Fruit fly (Drosophila melanogaster) whole organism, wandering third instar larva: ENCODE results near the gene Vm26Aa.

Source experiments
- Abd-B ChIP-seq: fragments of >200 bp; optimal IDR thresholded peaks from 2 replicates; lab custom pipeline; 2017; ENCODE audit warnings: missing biosample characterization, missing genetic modification characterization
- CG32264 ChIP-seq: fragments of 200-800 bp; sonication (Bioruptor generic); optimal IDR thresholded peaks from 2 replicates; lab custom pipeline; 2016; ENCODE audit warnings: missing biosample characterization, missing genetic modification characterization
- CG9705 ChIP-seq: fragments of 200-800 bp; sonication (Bioruptor generic); optimal IDR thresholded peaks from 2 replicates; lab custom pipeline; 2018; ENCODE audit warnings: missing biosample characterization, mild to moderate bottlenecking, missing genetic modification characterization
- CrebA ChIP-seq: fragments of 200-800 bp; sonication (Bioruptor generic); optimal IDR thresholded peaks from 2 replicates; lab custom pipeline; 2016; ENCODE audit warnings: missing biosample characterization, mild to moderate bottlenecking, missing genetic modification characterization, borderline replicate concordance
- Dfd ChIP-seq: fragments of >200 bp; optimal IDR thresholded peaks from 2 replicates; lab custom pipeline; 2017; ENCODE audit warnings: missing biosample characterization, missing genetic modification characterization
- Dif ChIP-seq: fragments of 200-275, 200-300 bp; sonication (Bioruptor generic); optimal IDR thresholded peaks from 2 replicates; lab custom pipeline; 2018; ENCODE audit warnings: missing biosample characterization, missing genetic modification characterization; ENCODE audit not compliant: partially characterized antibody
- GATAd ChIP-seq: sonication (Bioruptor generic); optimal IDR thresholded peaks from 2 replicates; lab custom pipeline; 2016; ENCODE audit warnings: missing biosample characterization, missing genetic modification characterization
- HLH106 ChIP-seq: fragments of 200-800 bp; optimal IDR thresholded peaks from 3 replicates; lab custom pipeline; 2019; ENCODE audit warnings: missing biosample characterization, mild to moderate bottlenecking, missing genetic modification characterization, moderate library complexity
- Hnf4 ChIP-seq: fragments of 200-800 bp; sonication (Bioruptor generic); optimal IDR thresholded peaks from 2 replicates; lab custom pipeline; 2016; ENCODE audit warnings: missing biosample characterization, mild to moderate bottlenecking, missing genetic modification characterization
- Hr78 ChIP-seq: fragments of >200 bp; optimal IDR thresholded peaks from 2 replicates; lab custom pipeline; 2017; ENCODE audit warnings: missing biosample characterization, missing genetic modification characterization
- Hr83 ChIP-seq: fragments of 200-300 bp; sonication (Bioruptor generic); optimal IDR thresholded peaks from 2 replicates; lab custom pipeline; 2016; ENCODE audit warnings: missing biosample characterization, mild to moderate bottlenecking, missing genetic modification characterization, moderate library complexity; ENCODE audit not compliant: poor library complexity, severe bottlenecking
- Jra ChIP-seq: sonication (Bioruptor generic); optimal IDR thresholded peaks from 2 replicates; lab custom pipeline; 2016; ENCODE audit warnings: missing biosample characterization, missing genetic modification characterization
- Mio ChIP-seq: sonication (Bioruptor generic); optimal IDR thresholded peaks from 2 replicates; lab custom pipeline; 2016; ENCODE audit warnings: missing biosample characterization, missing genetic modification characterization
- Myc ChIP-seq: fragments of >200 bp; optimal IDR thresholded peaks from 2 replicates; lab custom pipeline; 2017
- N ChIP-seq: fragments of >200 bp; optimal IDR thresholded peaks from 2 replicates; lab custom pipeline; 2018; ENCODE audit warnings: missing biosample characterization, missing external identifiers, missing genetic modification characterization
- OdsH ChIP-seq: fragments of 200-800 bp; sonication (Bioruptor generic); optimal IDR thresholded peaks from 2 replicates; lab custom pipeline; 2016; ENCODE audit warnings: missing biosample characterization, mild to moderate bottlenecking, missing genetic modification characterization
- Rel ChIP-seq, 2 experiments: fragments of 200-800 bp; sonication (Bioruptor generic) in 1 of 2; optimal IDR thresholded peaks; 2 replicates in 1 of 2; 3 replicates in 1 of 2; lab custom pipeline; 2016 to 2019; ENCODE audit warnings: mild to moderate bottlenecking in 2 of 2, missing biosample characterization in 2 of 2, missing genetic modification characterization in 2 of 2, moderate library complexity in 1 of 2
- Sp1 ChIP-seq: fragments of 200-800 bp; sonication (Bioruptor generic); optimal IDR thresholded peaks from 3 replicates; lab custom pipeline; 2019; ENCODE audit warnings: missing biosample characterization, mild to moderate bottlenecking, missing genetic modification characterization, moderate library complexity
- Vsx2 ChIP-seq: fragments of 200-300, 225-300 bp; sonication (Bioruptor generic); optimal IDR thresholded peaks from 2 replicates; lab custom pipeline; 2018; ENCODE audit warnings: missing biosample characterization, missing genetic modification characterization; ENCODE audit not compliant: partially characterized antibody
- br ChIP-seq: fragments of 200-800 bp; sonication (Bioruptor generic); optimal IDR thresholded peaks from 2 replicates; lab custom pipeline; 2016; ENCODE audit warnings: missing biosample characterization, missing genetic modification characterization
- brk ChIP-seq: fragments of 200-800 bp; sonication (Bioruptor generic); optimal IDR thresholded peaks from 2 replicates; lab custom pipeline; 2016; ENCODE audit warnings: missing biosample characterization, mild to moderate bottlenecking, missing genetic modification characterization
- dl ChIP-seq, 2 experiments: fragments of 175-275, 200-275 bp in 1 of 2; fragments of 200-275 bp in 1 of 2; sonication (Bioruptor generic); optimal IDR thresholded peaks; lab custom pipeline; 2018; ENCODE audit warnings: mild to moderate bottlenecking in 2 of 2, missing biosample characterization in 2 of 2, missing genetic modification characterization in 2 of 2, moderate library complexity in 2 of 2; ENCODE audit not compliant: partially characterized antibody in 2 of 2, insufficient read depth in 1 of 2
- dmrt93B ChIP-seq: fragments of 200-800 bp; sonication (Bioruptor generic); optimal IDR thresholded peaks from 2 replicates; lab custom pipeline; 2018; ENCODE audit warnings: missing biosample characterization, mild to moderate bottlenecking, missing genetic modification characterization
- dsf ChIP-seq: sonication (Bioruptor generic); optimal IDR thresholded peaks from 2 replicates; lab custom pipeline; 2016; ENCODE audit warnings: missing biosample characterization, missing genetic modification characterization, borderline replicate concordance
- ey ChIP-seq: fragments of 200-800 bp; sonication (Bioruptor generic); optimal IDR thresholded peaks from 2 replicates; lab custom pipeline; 2016; ENCODE audit warnings: missing biosample characterization, missing genetic modification characterization
- foxo ChIP-seq, 2 experiments: fragments of 200-800 bp; sonication (Bioruptor generic); optimal IDR thresholded peaks; 2 replicates in 1 of 2; 3 replicates in 1 of 2; lab custom pipeline; 2016 to 2017; ENCODE audit warnings: missing biosample characterization in 2 of 2, missing genetic modification characterization in 2 of 2
- fru ChIP-seq: fragments of 200-800 bp; sonication (Bioruptor generic); optimal IDR thresholded peaks from 3 replicates; lab custom pipeline; 2016; ENCODE audit warnings: missing biosample characterization, mild to moderate bottlenecking, missing genetic modification characterization
- h ChIP-seq: fragments of 200-800 bp; sonication (Bioruptor generic); optimal IDR thresholded peaks from 3 replicates; lab custom pipeline; 2016; ENCODE audit warnings: missing biosample characterization, mild to moderate bottlenecking, missing genetic modification characterization
- jim ChIP-seq: fragments of 175-275, 200-325 bp; sonication (Bioruptor generic); optimal IDR thresholded peaks from 2 replicates; lab custom pipeline; 2016; ENCODE audit warnings: missing biosample characterization, mild to moderate bottlenecking, missing genetic modification characterization
- lola ChIP-seq: fragments of >200 bp; optimal IDR thresholded peaks from 2 replicates; lab custom pipeline; 2017; ENCODE audit warnings: missing biosample characterization, missing genetic modification characterization
- pan ChIP-seq: fragments of >200 bp; optimal IDR thresholded peaks from 2 replicates; lab custom pipeline; 2017
- psq ChIP-seq: fragments of 200-800 bp; sonication (Bioruptor generic); optimal IDR thresholded peaks from 3 replicates; lab custom pipeline; 2017; ENCODE audit warnings: missing biosample characterization, mild to moderate bottlenecking, missing genetic modification characterization, moderate library complexity
- rgr ChIP-seq: fragments of 200-800 bp; sonication (Bioruptor generic); optimal IDR thresholded peaks from 3 replicates; lab custom pipeline; 2016; ENCODE audit warnings: missing biosample characterization, mild to moderate bottlenecking, missing genetic modification characterization
- sage ChIP-seq: fragments of 200-800 bp; sonication (Bioruptor generic); optimal IDR thresholded peaks from 2 replicates; lab custom pipeline; 2016; ENCODE audit warnings: missing biosample characterization, mild to moderate bottlenecking, missing genetic modification characterization
- sv ChIP-seq: fragments of 200-800 bp; sonication (Bioruptor generic); optimal IDR thresholded peaks from 3 replicates; lab custom pipeline; 2016; ENCODE audit warnings: missing biosample characterization, missing genetic modification characterization
- tai ChIP-seq: sonication (Bioruptor generic); optimal IDR thresholded peaks from 2 replicates; lab custom pipeline; 2016; ENCODE audit warnings: missing biosample characterization, missing genetic modification characterization
- usp ChIP-seq: fragments of >200 bp; optimal IDR thresholded peaks from 2 replicates; lab custom pipeline; 2017; ENCODE audit warnings: missing biosample characterization, missing genetic modification characterization
- woc ChIP-seq: sonication (Bioruptor generic); optimal IDR thresholded peaks from 2 replicates; lab custom pipeline; 2016; ENCODE audit warnings: missing biosample characterization, mild to moderate bottlenecking, missing genetic modification characterization

Vm26Aa gene

dm6 chr2L:5982334-5982987, 22.3 kb upstream of the Vm26Aa start:
- TF ChIP-seq CG9705 (GFP tag; lab: Kevin White, UChicago), result peak; percentile 11
- peak; percentile 73 for TF ChIP-seq Jra (GFP tag; lab: Kevin White, UChicago)
- TF ChIP-seq usp, result no peak
- TF ChIP-seq Mio, result no peak
- peak; percentile 72 for TF ChIP-seq h (GFP tag; lab: Kevin White, UChicago)
- no peak for TF ChIP-seq tai (GFP tag; lab: Kevin White, UChicago)
- peak; percentile 73 for TF ChIP-seq Sp1
- no peak for TF ChIP-seq N (GFP tag; lab: Kevin White, UChicago)
- no peak for TF ChIP-seq jim (GFP tag; lab: Kevin White, UChicago)
- TF ChIP-seq Hr78, result no peak
- TF ChIP-seq HLH106 (tag; lab: Kevin White, UChicago), result peak; percentile 37
- no peak for TF ChIP-seq dmrt93B
- TF ChIP-seq Vsx2, result no peak
- peak in 1 of 2 experiments; percentile 46 for TF ChIP-seq dl (GFP tag; optimal IDR thresholded peaks at IDR 0.05; lab: Kevin White, UChicago; ENCODE audit: insufficient read depth in 1 of 2, partially characterized antibody in 2 of 2)
- TF ChIP-seq fru (GFP tag; lab: Kevin White, UChicago), result peak; percentile 52
- TF ChIP-seq OdsH (GFP tag; lab: Kevin White, UChicago), result peak; percentile 38
- TF ChIP-seq GATAd (GFP tag; lab: Kevin White, UChicago), result no peak
- no peak for TF ChIP-seq pan
- TF ChIP-seq Hnf4, result peak; percentile 78
- TF ChIP-seq Myc (lab: Kevin White, UChicago), result no peak
- no peak for TF ChIP-seq CG32264 (GFP tag; lab: Kevin White, UChicago)
- TF ChIP-seq brk, result no peak
- TF ChIP-seq Abd-B, result no peak
- no peak for TF ChIP-seq lola (GFP tag; lab: Kevin White, UChicago)
- no peak for TF ChIP-seq Dfd (GFP tag; lab: Kevin White, UChicago)
- no peak for TF ChIP-seq sage (GFP tag; lab: Kevin White, UChicago)
- TF ChIP-seq foxo (GFP tag; optimal IDR thresholded peaks at IDR 0.05; lab: Kevin White, UChicago), result peak; percentile 47 to 67
- TF ChIP-seq rgr, result peak; percentile 70
- TF ChIP-seq CrebA (GFP tag; lab: Kevin White, UChicago), result no peak
- no peak for TF ChIP-seq dsf (GFP tag; lab: Kevin White, UChicago)
- TF ChIP-seq br (GFP tag; lab: Kevin White, UChicago), result peak; percentile 73
- TF ChIP-seq Dif (GFP tag; lab: Kevin White, UChicago), result peak; percentile 79
- peak; percentile 32 for TF ChIP-seq Rel (GFP tag; optimal IDR thresholded peaks at IDR 0.05; lab: Kevin White, UChicago)
- TF ChIP-seq Rel (tag; optimal IDR thresholded peaks at IDR 0.05; lab: Kevin White, UChicago), result peak; percentile 75
- no peak for TF ChIP-seq woc
- TF ChIP-seq sv (GFP tag; lab: Kevin White, UChicago), result peak; percentile 27
- TF ChIP-seq ey (GFP tag; lab: Kevin White, UChicago), result peak; percentile 1
- peak; percentile 64 for TF ChIP-seq Hr83 (GFP tag; lab: Kevin White, UChicago)
- TF ChIP-seq psq (GFP tag; lab: Kevin White, UChicago), result peak; percentile 32
- TF ChIP-seq, all 38 proteins: peak for 18

DNA sequence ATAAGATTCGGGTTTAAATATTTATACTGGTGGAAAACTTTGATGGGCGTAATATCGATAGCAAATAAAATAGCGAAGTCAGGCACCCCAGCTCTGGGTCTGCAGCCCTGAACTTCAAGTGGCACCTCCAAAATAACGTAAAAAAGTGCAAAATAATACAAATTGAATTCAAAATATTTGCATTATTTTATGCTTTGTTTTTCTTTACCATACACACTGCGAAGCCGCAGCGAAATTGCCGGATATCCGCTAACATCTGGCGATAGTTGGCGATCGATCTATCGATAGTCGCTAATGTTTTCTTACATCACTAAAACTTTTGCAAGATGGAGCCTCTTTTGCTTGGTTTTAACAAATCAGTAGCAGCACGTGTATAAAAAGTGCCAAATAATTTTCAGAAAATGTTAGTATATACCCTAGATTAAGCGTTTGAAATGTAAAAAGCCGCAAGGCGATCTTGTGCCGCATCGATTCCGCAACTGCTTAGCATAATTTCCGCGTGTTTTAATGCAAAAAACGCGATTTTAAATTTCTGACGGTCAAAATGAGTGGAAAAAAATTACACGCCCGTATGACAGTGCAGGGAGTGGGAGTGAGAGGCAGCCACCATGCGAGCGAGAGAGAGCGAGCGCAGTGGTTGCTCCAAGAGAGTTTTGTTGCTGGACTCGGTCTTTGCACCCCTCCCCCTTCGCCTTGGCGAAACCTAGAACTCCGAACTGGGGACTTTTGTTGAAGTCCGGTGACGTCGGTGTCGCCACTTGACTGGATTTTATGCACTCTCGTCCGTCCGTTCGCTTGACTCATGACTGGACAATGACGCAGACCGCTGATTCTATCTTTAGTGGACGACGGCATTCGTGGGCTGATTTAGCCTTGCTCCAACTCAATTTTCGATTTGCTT, 21.5 kb upstream of the Vm26Aa start, which contains the start of gene eIF4A:
Gene eIF4A (plus strand): TSS at position 332 of the 901 bp plus-strand sequence.
- TF ChIP-seq rgr, result peak; percentile 0
- no peak for TF ChIP-seq h (GFP tag; lab: Kevin White, UChicago)
- TF ChIP-seq CG9705 (GFP tag; lab: Kevin White, UChicago), result peak; percentile 5
- TF ChIP-seq usp, result no peak
- TF ChIP-seq HLH106 (tag; lab: Kevin White, UChicago), result peak; percentile 14
- TF ChIP-seq OdsH (GFP tag; lab: Kevin White, UChicago), result no peak
- no peak for TF ChIP-seq Myc (lab: Kevin White, UChicago)
- no peak for TF ChIP-seq Rel (GFP tag; optimal IDR thresholded peaks at IDR 0.05; lab: Kevin White, UChicago)
- peak; percentile 100 for TF ChIP-seq Rel (tag; optimal IDR thresholded peaks at IDR 0.05; lab: Kevin White, UChicago)
- no peak for TF ChIP-seq sage (GFP tag; lab: Kevin White, UChicago)
- TF ChIP-seq dl (GFP tag; optimal IDR thresholded peaks at IDR 0.05; lab: Kevin White, UChicago; ENCODE audit: insufficient read depth in 1 of 2, partially characterized antibody in 2 of 2), result peak; percentile 70 to 84
- peak; percentile 50 for TF ChIP-seq dmrt93B
- TF ChIP-seq N (GFP tag; lab: Kevin White, UChicago), result no peak
- TF ChIP-seq sv (GFP tag; lab: Kevin White, UChicago), result no peak
- TF ChIP-seq Mio, result no peak
- no peak for TF ChIP-seq foxo (GFP tag; optimal IDR thresholded peaks at IDR 0.05; lab: Kevin White, UChicago)
- TF ChIP-seq jim (GFP tag; lab: Kevin White, UChicago), result no peak
- TF ChIP-seq Jra (GFP tag; lab: Kevin White, UChicago), result no peak
- TF ChIP-seq pan, result no peak
- peak; percentile 91 for TF ChIP-seq Dif (GFP tag; lab: Kevin White, UChicago)
- TF ChIP-seq tai (GFP tag; lab: Kevin White, UChicago), result peak; percentile 21
- TF ChIP-seq lola (GFP tag; lab: Kevin White, UChicago), result no peak
